Fruit fly (Drosophila melanogaster) whole organism, embryonic: ENCODE data around the gene CG3529.
A peak's percentile ranks its signal among the peaks of the same experiment; 100 is the strongest.

Source experiments
- Atf6 ChIP-seq: fragments of 200-800 bp; sonication (Bioruptor generic); IDR thresholded peaks from 2 replicates; pipeline ENCODE4 v1.3.6; 2022; ENCODE audit warnings: missing biosample characterization, missing genetic modification characterization
- CG10959 ChIP-seq: fragments of 200-800 bp; sonication (Bioruptor generic); IDR thresholded peaks from 2 replicates; pipeline ENCODE4 v1.3.6; 2022; ENCODE audit warnings: missing biosample characterization, missing genetic modification characterization
- CG11696 ChIP-seq: fragments of 200-800 bp; sonication (Bioruptor generic); IDR thresholded peaks from 2 replicates; pipeline ENCODE4 v1.3.6; 2022; ENCODE audit warnings: missing biosample characterization, missing genetic modification characterization
- CG12219 ChIP-seq: fragments of 200-800 bp; sonication (Bioruptor generic); optimal IDR thresholded peaks from 3 replicates; lab custom pipeline; 2018; ENCODE audit warnings: missing biosample characterization, mild to moderate bottlenecking, missing genetic modification characterization
- CG14050 ChIP-seq: fragments of 200-800 bp; sonication (Bioruptor generic); IDR thresholded peaks from 3 replicates; pipeline ENCODE4 v1.3.6; 2022; ENCODE audit warnings: missing biosample characterization, missing genetic modification characterization
- CG14710 ChIP-seq: fragments of 200-800 bp; sonication (Bioruptor generic); optimal IDR thresholded peaks from 3 replicates; lab custom pipeline; 2019; ENCODE audit warnings: missing biosample characterization, mild to moderate bottlenecking, missing genetic modification characterization, moderate library complexity
- CG15514 ChIP-seq: fragments of 200-800 bp; sonication (Bioruptor generic); optimal IDR thresholded peaks from 3 replicates; lab custom pipeline; 2017; ENCODE audit warnings: missing biosample characterization, missing genetic modification characterization, mild to moderate bottlenecking, moderate library complexity, missing genetic modification reagents
- CG16813 ChIP-seq: fragments of 200-800 bp; sonication (Bioruptor generic); IDR thresholded peaks from 3 replicates; pipeline ENCODE4 v1.3.6; 2022; ENCODE audit warnings: missing biosample characterization, missing genetic modification characterization; ENCODE audit not compliant: partially characterized antibody
- CG1832 ChIP-seq: fragments of 200-800 bp; sonication (Bioruptor generic); optimal IDR thresholded peaks from 2 replicates; lab custom pipeline; 2017; ENCODE audit warnings: missing biosample characterization, mild to moderate bottlenecking, missing genetic modification characterization, inconsistent platforms
- CG31388 ChIP-seq: fragments of 200-800 bp; sonication (Bioruptor generic); optimal IDR thresholded peaks from 2 replicates; lab custom pipeline; 2016; ENCODE audit warnings: missing biosample characterization, missing genetic modification characterization
- CG42726 ChIP-seq: fragments of 200-800 bp; sonication (Bioruptor generic); IDR thresholded peaks from 2 replicates; pipeline ENCODE4 v1.3.6; 2022; ENCODE audit warnings: missing biosample characterization, missing genetic modification characterization; ENCODE audit not compliant: partially characterized antibody
- CG6254 ChIP-seq: fragments of 200-800 bp; sonication (Bioruptor generic); optimal IDR thresholded peaks from 3 replicates; lab custom pipeline; 2017; ENCODE audit warnings: mild to moderate bottlenecking, missing biosample characterization, missing genetic modification reagents, missing genetic modification characterization
- CG8281 ChIP-seq: fragments of 200-800 bp; sonication (Bioruptor generic); optimal IDR thresholded peaks from 2 replicates; lab custom pipeline; 2018; ENCODE audit warnings: missing biosample characterization, mild to moderate bottlenecking, missing genetic modification characterization, moderate library complexity
- CG9797 ChIP-seq: fragments of 200-800 bp; sonication (Bioruptor generic); optimal IDR thresholded peaks from 3 replicates; lab custom pipeline; 2018; ENCODE audit warnings: missing biosample characterization, mild to moderate bottlenecking, missing genetic modification characterization
- CHES-1-like ChIP-seq: fragments of 200-800 bp; sonication (Bioruptor generic); optimal IDR thresholded peaks from 2 replicates; lab custom pipeline; 2016; ENCODE audit warnings: missing biosample characterization, missing genetic modification characterization
- Dll ChIP-seq: fragments of 200-800 bp; sonication (Bioruptor generic); IDR thresholded peaks from 4 replicates; pipeline ENCODE4 v1.3.6; 2022; ENCODE audit warnings: missing biosample characterization, missing genetic modification characterization; ENCODE audit not compliant: partially characterized antibody
- Dp ChIP-seq: fragments of 200-800 bp; sonication (Bioruptor generic); optimal IDR thresholded peaks from 2 replicates; lab custom pipeline; 2018; ENCODE audit warnings: missing biosample characterization, mild to moderate bottlenecking, missing genetic modification characterization, moderate library complexity
- HLH3B ChIP-seq: fragments of 200-800 bp; sonication (Bioruptor generic); IDR thresholded peaks from 2 replicates; pipeline ENCODE4 v1.3.6; 2022; ENCODE audit warnings: missing biosample characterization, missing genetic modification characterization
- Hey ChIP-seq: fragments of 200-800 bp; sonication (Bioruptor generic); optimal IDR thresholded peaks from 3 replicates; lab custom pipeline; 2018; ENCODE audit warnings: missing biosample characterization, mild to moderate bottlenecking, missing genetic modification characterization
- Hmr ChIP-seq: fragments of 200-800 bp; sonication (Bioruptor generic); optimal IDR thresholded peaks from 3 replicates; lab custom pipeline; 2017; ENCODE audit warnings: mild to moderate bottlenecking, missing biosample characterization, missing genetic modification reagents, missing genetic modification characterization
- Kr ChIP-seq: fragments of 200-800 bp; sonication (Bioruptor generic); optimal IDR thresholded peaks from 2 replicates; lab custom pipeline; 2017; ENCODE audit warnings: missing biosample characterization, mild to moderate bottlenecking, missing genetic modification characterization
- MESR4 ChIP-seq: fragments of 200-800 bp; sonication (Bioruptor generic); optimal IDR thresholded peaks from 2 replicates; lab custom pipeline; 2018; ENCODE audit warnings: missing biosample characterization, mild to moderate bottlenecking, missing genetic modification characterization, moderate library complexity
- MTF-1 ChIP-seq: fragments of 200-800 bp; sonication (Bioruptor generic); optimal IDR thresholded peaks from 2 replicates; lab custom pipeline; 2018; ENCODE audit warnings: missing biosample characterization, mild to moderate bottlenecking, missing genetic modification characterization, borderline replicate concordance
- Med ChIP-seq: fragments of 200-800 bp; sonication (Bioruptor generic); peaks from one replicate; lab custom pipeline; 2016; ENCODE audit warnings: missing biosample characterization, missing genetic modification characterization, mild to moderate bottlenecking, inconsistent platforms, moderate library complexity
- NfI ChIP-seq: fragments of 200-800 bp; sonication (Bioruptor generic); optimal IDR thresholded peaks from 3 replicates; lab custom pipeline; 2018; ENCODE audit warnings: missing biosample characterization, mild to moderate bottlenecking, missing genetic modification characterization, moderate library complexity
- Trl ChIP-seq, 3 experiments: fragments of >200 bp in 2 of 3; fragments of 200-800 bp in 1 of 3; sonication (Bioruptor generic) in 1 of 3; optimal IDR thresholded peaks; 2 replicates in 1 of 3; 3 replicates in 2 of 3; lab custom pipeline; 2016 to 2017; ENCODE audit warnings: missing biosample characterization in 1 of 3, missing genetic modification characterization in 1 of 3
- al ChIP-seq: fragments of 200-800 bp; sonication (Bioruptor generic); IDR thresholded peaks from 2 replicates; pipeline ENCODE4 v1.3.6; 2022; ENCODE audit warnings: missing biosample characterization, missing genetic modification characterization
- ara ChIP-seq: fragments of 200-800 bp; sonication (Bioruptor generic); IDR thresholded peaks from 2 replicates; pipeline ENCODE4 v1.3.6; 2022; ENCODE audit warnings: missing biosample characterization, missing genetic modification characterization
- ase ChIP-seq: fragments of 200-800 bp; sonication (Bioruptor generic); IDR thresholded peaks from 3 replicates; pipeline ENCODE4 v1.3.6; 2022; ENCODE audit warnings: missing biosample characterization, missing genetic modification characterization
- bbx ChIP-seq: fragments of 200-800 bp; sonication (Bioruptor generic); IDR thresholded peaks from 2 replicates; pipeline ENCODE4 v1.3.6; 2022; ENCODE audit warnings: missing biosample characterization, missing genetic modification characterization; ENCODE audit not compliant: partially characterized antibody
- cg ChIP-seq: fragments of 200-800 bp; sonication (Bioruptor generic); optimal IDR thresholded peaks from 3 replicates; lab custom pipeline; 2019; ENCODE audit warnings: missing biosample characterization, mild to moderate bottlenecking, missing genetic modification characterization, moderate library complexity
- chinmo ChIP-seq: fragments of 200-800 bp; sonication (Bioruptor generic); IDR thresholded peaks from 4 replicates; pipeline ENCODE4 v1.3.6; 2022; ENCODE audit warnings: missing biosample characterization, missing genetic modification characterization; ENCODE audit not compliant: partially characterized antibody
- grn ChIP-seq: fragments of 200-800 bp; sonication (Bioruptor generic); optimal IDR thresholded peaks from 3 replicates; lab custom pipeline; 2017; ENCODE audit warnings: missing biosample characterization, missing genetic modification characterization
- kay ChIP-seq: fragments of 200-800 bp; sonication (Bioruptor generic); optimal IDR thresholded peaks from 2 replicates; lab custom pipeline; 2016; ENCODE audit warnings: missing biosample characterization, missing genetic modification characterization
- lbe ChIP-seq: fragments of 200-800 bp; sonication (Bioruptor generic); optimal IDR thresholded peaks from 2 replicates; lab custom pipeline; 2016; ENCODE audit warnings: missing biosample characterization, mild to moderate bottlenecking, missing genetic modification characterization
- nmo ChIP-seq: fragments of 200-800 bp; sonication (Bioruptor generic); optimal IDR thresholded peaks from 2 replicates; lab custom pipeline; 2018; ENCODE audit warnings: missing biosample characterization, mild to moderate bottlenecking, missing genetic modification characterization, moderate library complexity
- prd ChIP-seq, 3 experiments: fragments of >200 bp in 2 of 3; fragments of 200-800 bp in 1 of 3; sonication (Bioruptor generic) in 1 of 3; optimal IDR thresholded peaks in 2 of 3; IDR thresholded peaks in 1 of 3; 2 replicates in 2 of 3; 3 replicates in 1 of 3; pipeline versions ENCODE4 v1.3.6 to Lab custom; 2017 to 2022; ENCODE audit warnings: missing biosample characterization in 1 of 3, missing genetic modification characterization in 1 of 3
- ranshi ChIP-seq: fragments of 200-800 bp; sonication (Bioruptor generic); IDR thresholded peaks from 2 replicates; pipeline ENCODE4 v1.3.6; 2022; ENCODE audit warnings: missing biosample characterization, missing genetic modification characterization
- sens ChIP-seq: fragments of 200-800 bp; sonication (Bioruptor generic); peaks from one replicate; lab custom pipeline; 2016; ENCODE audit warnings: missing biosample characterization, missing genetic modification characterization
- slp2 ChIP-seq: fragments of 200-800 bp; sonication (Bioruptor generic); optimal IDR thresholded peaks from 2 replicates; lab custom pipeline; 2016; ENCODE audit warnings: missing biosample characterization, missing genetic modification characterization
- sr ChIP-seq: fragments of 200-800 bp; sonication (Bioruptor generic); IDR thresholded peaks from 3 replicates; pipeline ENCODE4 v1.3.6; 2022; ENCODE audit warnings: missing biosample characterization, missing genetic modification characterization
- stwl ChIP-seq: fragments of 200-800 bp; sonication (Bioruptor generic); optimal IDR thresholded peaks from 3 replicates; lab custom pipeline; 2018; ENCODE audit warnings: missing biosample characterization, mild to moderate bottlenecking, missing genetic modification characterization, moderate library complexity
- ttk ChIP-seq: fragments of 200-800 bp; sonication (Bioruptor generic); IDR thresholded peaks from 2 replicates; pipeline ENCODE4 v2.1.2; 2022; ENCODE audit warnings: missing biosample characterization, missing genetic modification characterization

CG3529 gene

DNA sequence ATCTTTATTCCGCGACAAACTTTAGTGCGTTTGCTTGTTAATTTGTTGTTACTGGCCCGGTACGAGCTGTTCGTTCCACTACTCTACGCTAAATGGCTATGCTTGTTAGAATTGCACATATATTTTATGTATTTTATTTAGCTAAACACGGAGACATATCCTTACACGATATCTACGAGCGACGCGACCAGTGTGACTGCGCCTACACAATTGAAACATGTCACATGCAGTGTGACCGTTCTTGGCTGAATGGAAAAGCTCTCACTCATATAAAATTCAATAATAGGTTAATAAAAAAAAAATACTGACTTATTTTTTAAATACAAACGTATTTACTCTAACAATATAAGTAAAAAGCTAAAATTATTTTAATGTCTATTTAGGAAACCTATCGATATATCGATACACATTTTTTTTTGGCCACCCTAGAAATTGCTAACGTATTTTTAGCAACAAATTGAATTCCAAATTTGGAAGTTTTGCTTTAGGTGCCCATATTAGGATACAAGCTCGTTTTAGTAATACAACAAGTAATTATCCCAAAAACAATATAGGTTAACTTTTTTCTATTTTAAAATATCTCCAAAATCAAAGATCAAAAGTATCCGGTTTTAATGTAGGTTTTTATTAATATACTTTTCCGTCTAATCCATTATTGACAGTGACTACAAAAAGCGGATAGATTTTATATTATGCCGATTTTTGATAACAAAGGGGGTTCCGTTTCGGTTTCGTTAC is 47.5 kb upstream of the CG3529 start, which contains the start of gene CG4080 (continued):
- peak; percentile 89 for TF ChIP-seq MESR4 (GFP tag; lab: Kevin White, UChicago)
- no peak for TF ChIP-seq Kr (GFP tag; lab: Kevin White, UChicago)
- peak; percentile 26 for TF ChIP-seq grn (GFP tag; lab: Kevin White, UChicago)
- peak; percentile 86 for TF ChIP-seq stwl
- peak; percentile 77 for TF ChIP-seq CG16813
- peak; percentile 42 for TF ChIP-seq Hmr
- TF ChIP-seq CG9797 (GFP tag; lab: Kevin White, UChicago), result peak; percentile 96
- TF ChIP-seq Dll, result peak; percentile 89
- TF ChIP-seq NfI, result peak; percentile 23
- TF ChIP-seq ranshi (GFP tag; lab: Robert Waterston, UW), result peak; percentile 82; the same call in 1 of the 2 replicates

DNA sequence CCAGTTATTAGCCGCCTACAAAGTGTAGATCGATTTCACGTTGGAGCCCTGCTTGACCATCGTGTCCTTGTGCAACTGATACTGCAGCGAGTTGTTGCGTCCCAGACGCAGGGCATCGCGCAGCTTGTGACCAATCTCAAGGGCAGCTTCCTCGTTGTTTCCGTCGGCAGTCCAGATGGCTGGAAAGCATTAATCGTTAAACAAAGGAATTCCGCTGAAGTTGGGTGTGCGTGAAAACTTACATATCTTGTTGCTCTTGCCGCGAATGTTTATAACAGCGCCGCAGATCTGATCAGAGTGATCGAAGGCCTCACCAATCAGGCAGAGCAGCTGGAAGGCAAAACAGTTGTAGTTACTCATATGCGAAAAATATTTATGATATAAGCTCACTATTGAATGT is 46.8 kb upstream of the CG3529 start:
- TF ChIP-seq nmo (GFP tag; lab: Kevin White, UChicago) (no peak), bbx (GFP tag; lab: Robert Waterston, UW) (0 out of 2 replicates have a peak, but pooled peaks have one; percentile 9), CG42726 (GFP tag; lab: Robert Waterston, UW) (no peak), Hey (tag; lab: Kevin White, UChicago) (no peak), MTF-1 (no peak), CG6254 (GFP tag; lab: Kevin White, UChicago) (no peak), lbe (GFP tag; lab: Kevin White, UChicago) (no peak), ttk (GFP tag; lab: Robert Waterston, UW) (no peak), HLH3B (GFP tag; lab: Robert Waterston, UW) (no peak), CG31388 (GFP tag; lab: Kevin White, UChicago) (no peak), ase (GFP tag; lab: Robert Waterston, UW) (no peak), CG10959 (GFP tag; lab: Robert Waterston, UW) (no peak), Atf6 (GFP tag; lab: Robert Waterston, UW) (0 out of 2 replicates have a peak, but pooled peaks have one; percentile 30), CG8281 (no peak), Dp (no peak), ara (GFP tag; lab: Robert Waterston, UW) (no peak), prd (optimal IDR thresholded peaks at IDR 0.05; lab: Kevin White, UChicago) (no peak), prd (GFP tag; IDR thresholded peaks at IDR 0.05; lab: Robert Waterston, UW) (no peak)

DNA sequence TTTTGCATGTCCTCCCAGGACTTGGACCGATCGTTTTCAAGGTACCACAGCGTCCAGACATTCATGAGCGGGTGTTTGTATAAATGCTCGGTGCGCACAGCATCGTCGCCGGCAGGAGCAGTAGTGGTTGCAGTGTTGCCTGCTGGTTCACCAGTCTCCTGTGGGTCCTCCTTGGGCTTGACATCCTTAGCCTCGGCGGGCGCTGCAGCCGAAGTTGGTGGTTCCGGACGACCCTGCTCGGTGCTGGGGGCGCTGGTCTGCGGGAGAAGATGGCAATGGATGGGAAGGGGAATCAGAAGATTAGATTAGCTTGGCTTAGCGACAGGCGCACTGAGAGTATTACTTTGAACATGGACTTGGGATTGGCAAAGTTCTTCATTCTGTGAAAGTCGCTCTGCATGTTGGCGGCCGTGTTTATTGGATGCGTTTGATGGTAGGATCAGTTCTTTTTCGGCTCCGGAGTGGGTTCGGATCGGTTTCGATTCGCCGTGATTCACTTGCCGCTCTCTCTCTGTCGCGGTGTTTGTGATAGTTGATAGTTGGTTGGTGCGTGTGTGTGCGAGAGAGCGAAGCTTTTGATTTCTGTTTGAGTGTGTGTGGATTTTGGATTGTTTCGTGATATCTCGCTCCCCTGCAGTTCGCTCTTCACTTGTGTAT is 45.8 kb upstream of the CG3529 start:
- TF ChIP-seq sens (GFP tag; lab: Kevin White, UChicago), result peak; percentile 71
- peak; percentile 71 for TF ChIP-seq Med (GFP tag; lab: Kevin White, UChicago)
- no peak for TF ChIP-seq CG12219 (GFP tag; lab: Kevin White, UChicago)
- peak; percentile 67; the same call in 2 of the 4 replicates for TF ChIP-seq chinmo (GFP tag; lab: Robert Waterston, UW)
- TF ChIP-seq CG11696 (GFP tag; lab: Robert Waterston, UW), result no peak
- TF ChIP-seq CG15514, result peak; percentile 60
- peak; percentile 26 for TF ChIP-seq kay
- 0 out of 3 replicates have a peak, but pooled peaks have one; percentile 17 for TF ChIP-seq sr (GFP tag; lab: Robert Waterston, UW)
- TF ChIP-seq CHES-1-like (GFP tag; lab: Kevin White, UChicago), result peak; percentile 20
- peak; percentile 74; the same call in 2 of the 3 replicates for TF ChIP-seq CG14050 (GFP tag; lab: Robert Waterston, UW)
- no peak for TF ChIP-seq al (GFP tag; lab: Robert Waterston, UW)
- TF ChIP-seq CG1832, result peak; percentile 3
- no peak for TF ChIP-seq CG14710 (tag; lab: Kevin White, UChicago)
- TF ChIP-seq cg (GFP tag; lab: Kevin White, UChicago), result peak; percentile 84
- peak; percentile 55 to 74 for TF ChIP-seq Trl (optimal IDR thresholded peaks at IDR 0.05; lab: Kevin White, UChicago)
- TF ChIP-seq Trl (GFP tag; optimal IDR thresholded peaks at IDR 0.05; lab: Kevin White, UChicago), result no peak
- TF ChIP-seq slp2, result no peak
